Worm (Caenorhabditis elegans): ENCODE results near the gene rfc-1.

Gene rfc-1

DNA sequence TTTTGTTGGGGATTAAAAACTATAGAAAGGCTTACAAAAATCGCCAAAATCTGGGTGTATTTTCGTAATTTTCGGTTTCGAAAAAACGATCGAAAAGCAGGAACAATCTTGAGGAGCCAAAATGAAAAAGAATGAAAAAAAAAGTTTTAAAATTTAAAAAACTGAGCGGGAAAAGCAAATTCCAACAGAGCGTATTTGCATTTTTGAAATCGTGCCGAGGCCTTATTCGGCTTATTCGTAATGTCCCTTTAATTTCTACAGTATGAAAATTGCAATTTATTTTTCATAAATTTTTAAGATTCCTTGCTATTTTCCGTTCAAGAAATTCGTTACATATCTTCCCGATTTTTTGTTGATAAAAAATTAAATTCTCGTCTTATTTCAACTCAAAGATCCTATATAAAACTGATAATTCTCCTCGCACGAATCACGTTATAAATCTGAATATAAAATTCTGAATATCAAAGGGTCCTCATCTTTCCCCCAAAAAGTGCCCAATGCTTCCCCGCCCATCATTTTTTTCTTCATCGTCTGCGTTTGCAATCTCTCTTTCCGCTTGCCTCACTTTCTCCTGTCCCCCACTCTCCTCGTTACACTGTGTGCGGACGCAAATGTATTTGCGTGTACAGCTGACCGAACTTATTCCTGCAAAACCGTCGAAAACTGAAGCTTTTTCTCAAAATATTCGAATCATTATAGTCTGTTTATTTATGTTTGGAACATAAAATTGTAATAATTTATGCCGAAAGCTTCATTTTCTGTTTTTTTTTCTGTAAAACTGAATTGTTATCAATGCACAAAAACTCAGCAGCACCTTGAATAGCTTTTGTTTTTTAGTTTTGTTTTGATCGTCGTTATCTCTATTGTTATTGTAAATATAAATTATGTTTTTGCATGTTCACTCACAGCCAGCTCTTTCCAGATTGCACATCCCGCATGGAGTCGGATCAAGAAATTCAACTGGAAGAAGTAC, at the start of gene rfc-1, which contains the start of gene pmp-3:
TSS of gene rfc-1 (minus strand) at position 163 of the 973 bp plus-strand sequence.
TSS of gene pmp-3 (plus strand) at position 923 of the 973 bp plus-strand sequence.
- peak; percentile 84 for TF ChIP-seq gmeb-1 (tag; optimal IDR thresholded peaks at IDR 0.05)
- TF ChIP-seq C34F6.9 (tag; optimal IDR thresholded peaks at IDR 0.05) = peak; percentile 39
- peak; percentile 51 for TF ChIP-seq unc-55 (GFP tag; optimal IDR thresholded peaks at IDR 0.05)
- peak; percentile 21 for TF ChIP-seq fos-1 (tag; optimal IDR thresholded peaks at IDR 0.05)
- no peak for TF ChIP-seq ztf-1 (GFP tag; conservative IDR thresholded peaks at IDR 0.05)
- TF ChIP-seq F13H6.1 (tag; optimal IDR thresholded peaks at IDR 0.05) = peak; percentile 10
- no peak for TF ChIP-seq nhr-237 (tag; optimal IDR thresholded peaks at IDR 0.05)
- TF ChIP-seq nhr-6 (tag; optimal IDR thresholded peaks at IDR 0.05) = no peak
- TF ChIP-seq blmp-1 (tag; optimal IDR thresholded peaks at IDR 0.05; ENCODE audit: insufficient read depth) = peak; percentile 52
- no peak for TF ChIP-seq nhr-21 (tag; optimal IDR thresholded peaks at IDR 0.05)
- TF ChIP-seq skn-1 (tag; optimal IDR thresholded peaks at IDR 0.05) = peak; percentile 2
- TF ChIP-seq nhr-129 (tag; optimal IDR thresholded peaks at IDR 0.05) = peak; percentile 16
- TF ChIP-seq nhr-25 (tag; optimal IDR thresholded peaks at IDR 0.05) = peak; percentile 13

DNA sequence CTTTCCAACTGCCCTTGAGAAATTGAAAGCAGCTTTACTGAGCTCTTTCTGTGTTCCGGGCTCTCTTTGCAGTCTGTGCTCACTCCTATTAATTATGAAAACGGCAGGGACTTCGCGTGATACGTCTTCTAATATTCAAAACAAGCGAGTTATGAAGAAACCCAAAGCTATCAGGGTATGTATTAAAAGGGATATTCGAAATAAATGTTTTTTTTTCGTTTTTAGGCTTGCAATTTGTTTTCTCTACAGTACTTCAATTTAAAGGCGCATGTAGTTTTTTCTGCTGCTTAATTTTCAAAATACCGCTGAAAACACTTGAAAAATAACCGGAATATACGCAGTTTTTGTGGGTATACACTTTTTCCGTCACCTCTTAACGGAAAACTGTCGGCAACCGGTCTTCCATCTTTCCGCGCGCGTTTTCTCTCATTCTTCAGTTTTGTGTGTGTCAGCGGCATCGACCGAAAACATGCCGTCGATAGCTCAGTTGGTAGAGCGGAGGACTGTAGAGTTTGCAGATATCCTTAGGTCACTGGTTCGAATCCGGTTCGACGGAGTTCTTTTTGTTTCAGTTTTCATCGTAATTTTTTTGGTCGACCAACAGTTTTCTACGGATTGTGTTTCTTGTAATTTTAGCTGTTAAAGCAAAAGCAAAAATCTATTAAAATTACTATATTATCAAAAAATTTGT, 43.4 kb upstream of the rfc-1 start, which contains the start of gene gasr-8:
TSS of gene gasr-8 (plus strand) at position 51 of the 691 bp plus-strand sequence.
- no peak for TF ChIP-seq ztf-11 (tag; optimal IDR thresholded peaks at IDR 0.05)
- no peak for TF ChIP-seq alr-1 (tag; optimal IDR thresholded peaks at IDR 0.05)
- TF ChIP-seq snpc-4 (tag; optimal IDR thresholded peaks at IDR 0.05) = no peak
- TF ChIP-seq ceh-16 (tag; optimal IDR thresholded peaks at IDR 0.05) = no peak
- TF ChIP-seq ceh-82 (tag; optimal IDR thresholded peaks at IDR 0.05) = no peak
- no peak for TF ChIP-seq skn-1 (tag; optimal IDR thresholded peaks at IDR 0.05)
- TF ChIP-seq nhr-25 (tag; optimal IDR thresholded peaks at IDR 0.05) = no peak
- no peak for TF ChIP-seq sem-4 (tag; optimal IDR thresholded peaks at IDR 0.05)
- TF ChIP-seq sma-9 (GFP tag; optimal IDR thresholded peaks at IDR 0.05) = no peak
- TF ChIP-seq sma-9 (tag; optimal IDR thresholded peaks at IDR 0.05) = no peak
- no peak for TF ChIP-seq ama-1 (optimal IDR thresholded peaks at IDR 0.05)
- no peak for TF ChIP-seq nhr-77 (tag; optimal IDR thresholded peaks at IDR 0.05)
- TF ChIP-seq aly-2 (tag; optimal IDR thresholded peaks at IDR 0.05) = no peak
- TF ChIP-seq elt-3 (tag; optimal IDR thresholded peaks at IDR 0.05) = no peak
- TF ChIP-seq ztf-4 (tag; optimal IDR thresholded peaks at IDR 0.05) = no peak
- no peak for TF ChIP-seq F13H6.1 (tag; optimal IDR thresholded peaks at IDR 0.05)
- no peak for TF ChIP-seq ZK546.5 (tag; optimal IDR thresholded peaks at IDR 0.05)
- no peak for TF ChIP-seq nhr-10 (tag; optimal IDR thresholded peaks at IDR 0.05)
- TF ChIP-seq lsy-2 (tag; optimal IDR thresholded peaks at IDR 0.05) = no peak

DNA sequence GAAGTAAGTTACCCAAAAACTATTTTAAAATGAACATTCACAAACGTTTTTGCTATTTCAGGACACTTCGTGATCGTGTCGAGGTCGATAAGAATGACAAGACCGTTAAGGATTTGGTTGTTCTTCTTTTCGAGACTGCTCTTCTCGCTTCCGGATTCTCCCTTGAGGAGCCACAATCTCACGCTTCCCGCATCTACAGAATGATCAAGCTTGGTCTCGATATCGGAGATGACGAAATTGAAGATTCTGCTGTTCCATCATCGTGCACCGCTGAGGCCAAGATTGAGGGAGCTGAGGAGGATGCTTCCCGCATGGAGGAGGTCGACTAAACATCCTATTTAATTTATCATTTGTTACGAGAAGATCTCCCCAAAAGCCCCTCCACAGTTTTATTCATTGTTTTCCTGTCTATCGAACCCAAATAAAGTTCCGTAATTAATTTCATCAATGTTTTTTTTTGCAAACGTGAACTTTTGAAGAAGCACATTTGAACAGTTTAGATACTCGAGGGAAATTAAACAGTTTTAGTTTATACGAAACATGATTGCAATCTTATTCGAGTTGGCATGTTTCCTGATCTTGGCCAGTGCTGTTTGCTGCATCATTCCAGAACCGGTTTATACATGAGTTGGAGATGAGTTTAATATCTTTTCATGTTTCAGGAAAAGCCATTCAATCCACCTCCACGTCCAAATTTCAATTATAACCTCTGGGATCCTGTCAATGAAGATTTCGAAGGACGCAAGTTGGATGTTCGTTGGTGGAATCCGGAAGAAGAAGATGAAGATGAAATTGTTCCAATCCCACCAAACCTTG, 42.5 kb upstream of the rfc-1 start, which contains the start of gene C47E8.11:
TSS of gene C47E8.11 (plus strand) at position 520 of the 816 bp plus-strand sequence.
- peak; percentile 14 for TF ChIP-seq nhr-25 (tag; optimal IDR thresholded peaks at IDR 0.05)
- no peak for TF ChIP-seq unc-39 (tag; optimal IDR thresholded peaks at IDR 0.05)
- TF ChIP-seq gmeb-1 (tag; optimal IDR thresholded peaks at IDR 0.05) = peak; percentile 53
- no peak for TF ChIP-seq elt-3 (tag; optimal IDR thresholded peaks at IDR 0.05)
- peak; percentile 92 for TF ChIP-seq ztf-4 (tag; optimal IDR thresholded peaks at IDR 0.05)
- TF ChIP-seq fos-1 (tag; optimal IDR thresholded peaks at IDR 0.05) = no peak
- TF ChIP-seq mbf-1 (tag; optimal IDR thresholded peaks at IDR 0.05) = no peak
- peak; percentile 23 for TF ChIP-seq sma-3 (GFP tag; optimal IDR thresholded peaks at IDR 0.05)
- peak; percentile 6 for TF ChIP-seq unc-55 (GFP tag; optimal IDR thresholded peaks at IDR 0.05)
- TF ChIP-seq R02D3.7 (tag; optimal IDR thresholded peaks at IDR 0.05) = no peak
- peak; percentile 98 for TF ChIP-seq ama-1 (optimal IDR thresholded peaks at IDR 0.05)
- peak; percentile 31 for TF ChIP-seq sem-4 (tag; optimal IDR thresholded peaks at IDR 0.05)
- TF ChIP-seq nhr-11 (tag; optimal IDR thresholded peaks at IDR 0.05) = no peak
- TF ChIP-seq sma-9 (GFP tag; optimal IDR thresholded peaks at IDR 0.05) = peak; percentile 44
- no peak for TF ChIP-seq sma-9 (tag; optimal IDR thresholded peaks at IDR 0.05)
- TF ChIP-seq peb-1 (tag; optimal IDR thresholded peaks at IDR 0.05) = no peak
- peak; percentile 44 for TF ChIP-seq snpc-4 (tag; optimal IDR thresholded peaks at IDR 0.05)
- peak; percentile 93 for TF ChIP-seq skn-1 (tag; optimal IDR thresholded peaks at IDR 0.05)
- TF ChIP-seq F13H6.1 (tag; optimal IDR thresholded peaks at IDR 0.05) = peak; percentile 54
- no peak for TF ChIP-seq egl-27 (tag; optimal IDR thresholded peaks at IDR 0.05)
- TF ChIP-seq lin-13 (GFP tag; optimal IDR thresholded peaks at IDR 0.05) = peak; percentile 63
- TF ChIP-seq nhr-12 (tag; optimal IDR thresholded peaks at IDR 0.05) = peak; percentile 18
- peak; percentile 6 to 76 for TF ChIP-seq lsy-2 (tag; optimal IDR thresholded peaks at IDR 0.05)
- TF ChIP-seq C34F6.9 (tag; optimal IDR thresholded peaks at IDR 0.05) = peak; percentile 61
- TF ChIP-seq crh-2 (tag; optimal IDR thresholded peaks at IDR 0.05) = peak; percentile 76
- TF ChIP-seq nhr-129 (tag; optimal IDR thresholded peaks at IDR 0.05) = peak; percentile 65
- TF ChIP-seq Y55F3AM.14 (GFP tag; optimal IDR thresholded peaks at IDR 0.05) = no peak

Data from whole organism, L2 larva.